Worm (Caenorhabditis elegans) whole organism, early embryonic: Measurements from ENCODE around the gene mks-1.

Experiments
- B0310.2 ChIP-seq: sonication (generic microtip); optimal IDR thresholded peaks from 2 replicates; lab custom pipeline; 2016; ENCODE audit warnings: mild to moderate bottlenecking, missing genetic modification characterization, missing compliant biosample characterization
- F13C5.2 ChIP-seq: sonication (generic microtip); optimal IDR thresholded peaks from 2 replicates; lab custom pipeline; 2017; ENCODE audit warnings: mild to moderate bottlenecking, missing genetic modification characterization, inconsistent platforms, missing compliant biosample characterization
- aly-1 ChIP-seq: sonication (generic microtip); optimal IDR thresholded peaks from 2 replicates; lab custom pipeline; 2016; ENCODE audit warnings: missing genetic modification characterization, missing compliant biosample characterization
- ama-1 ChIP-seq: fragments of 150-350 bp; optimal IDR thresholded peaks from 2 replicates; lab custom pipeline; 2014
- ceh-13 ChIP-seq: fragments of 200-800 bp; sonication (Bioruptor generic); optimal IDR thresholded peaks from 2 replicates; lab custom pipeline; 2018; ENCODE audit warnings: mild to moderate bottlenecking, missing genetic modification characterization, missing compliant biosample characterization
- ceh-36 ChIP-seq: sonication (generic microtip); optimal IDR thresholded peaks from 2 replicates; lab custom pipeline; 2016; ENCODE audit warnings: missing genetic modification characterization, inconsistent platforms, missing compliant biosample characterization
- ets-7 ChIP-seq: sonication (generic microtip); optimal IDR thresholded peaks from 2 replicates; lab custom pipeline; 2016; ENCODE audit warnings: missing genotype, missing genetic modification characterization, missing compliant biosample characterization
- flt-1 ChIP-seq: fragments of 200-800 bp; sonication (Bioruptor generic); IDR thresholded peaks from 2 replicates; pipeline ENCODE4 v1.3.6; 2022; ENCODE audit warnings: missing genetic modification characterization, missing compliant biosample characterization
- hmbx-1 ChIP-seq: sonication (generic microtip); optimal IDR thresholded peaks from 2 replicates; lab custom pipeline; 2016; ENCODE audit warnings: mild to moderate bottlenecking, missing genetic modification characterization, missing compliant biosample characterization
- hmg-4 ChIP-seq: fragments of 200-800 bp; sonication (Bioruptor generic); optimal IDR thresholded peaks from 2 replicates; lab custom pipeline; 2018; ENCODE audit warnings: mild to moderate bottlenecking, missing genetic modification characterization, missing compliant biosample characterization
- hnd-1 ChIP-seq: sonication (generic microtip); optimal IDR thresholded peaks from 2 replicates; lab custom pipeline; 2016; ENCODE audit warnings: missing genetic modification characterization, missing compliant biosample characterization
- pes-1 ChIP-seq: fragments of 200-800 bp; sonication (Bioruptor generic); IDR thresholded peaks from 2 replicates; pipeline ENCODE4 v1.3.6; 2022; ENCODE audit warnings: missing genetic modification reagents, missing genetic modification characterization, missing compliant biosample characterization
- scrt-1 ChIP-seq: fragments of 200-800 bp; sonication (Bioruptor generic); IDR thresholded peaks from 2 replicates; pipeline ENCODE4 v1.3.6; 2022; ENCODE audit warnings: missing genetic modification characterization, missing compliant biosample characterization
- sea-1 ChIP-seq: fragments of 200-800 bp; sonication (Bioruptor generic); conservative IDR thresholded peaks from 2 replicates; pipeline ENCODE4 v1.3.6; 2022; ENCODE audit warnings: missing genetic modification characterization, missing compliant biosample characterization
- tbx-11 ChIP-seq: fragments of 200-800 bp; sonication (Bioruptor generic); IDR thresholded peaks from 2 replicates; pipeline ENCODE4 v1.3.6; 2022; ENCODE audit warnings: missing genetic modification characterization, missing compliant biosample characterization
- tbx-37 ChIP-seq: fragments of 200-800 bp; sonication (Bioruptor generic); conservative IDR thresholded peaks from 2 replicates; pipeline ENCODE4 v1.3.6; 2022; ENCODE audit warnings: missing genetic modification reagents, missing genetic modification characterization, missing compliant biosample characterization
- tra-4 ChIP-seq: sonication (generic microtip); optimal IDR thresholded peaks from 2 replicates; lab custom pipeline; 2017; ENCODE audit warnings: missing genetic modification characterization, missing compliant biosample characterization

mks-1 gene

DNA sequence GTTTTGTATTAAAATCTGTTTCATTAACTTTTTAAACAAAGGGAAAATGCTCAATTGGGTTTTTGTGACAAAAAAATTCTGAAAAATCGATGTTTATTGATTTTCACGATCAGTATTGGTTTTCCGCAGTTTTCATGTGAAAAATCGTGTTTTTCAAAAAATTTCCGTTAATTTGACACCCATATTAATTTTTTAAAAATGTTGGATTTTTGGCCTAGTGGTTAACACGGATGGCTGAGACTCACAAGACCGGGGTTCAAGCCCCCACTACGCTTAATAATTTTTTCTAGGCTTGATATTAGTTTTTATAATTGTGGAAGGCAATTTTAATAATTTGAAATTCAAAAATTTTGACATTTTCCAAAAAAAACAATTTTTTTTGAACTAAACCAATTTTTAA is 4.6 kb downstream of the mks-1 start:
- TF ChIP-seq aly-1 (tag; lab: Kevin White, UChicago) (no peak), sea-1 (GFP tag; lab: Robert Waterston, UW) (no peak), scrt-1 (GFP tag; lab: Robert Waterston, UW) (no peak), ceh-13 (GFP tag; lab: Kevin White, UChicago) (no peak), ceh-36 (tag; lab: Kevin White, UChicago) (no peak), pes-1 (GFP tag; lab: Robert Waterston, UW) (no peak), hmg-4 (GFP tag; lab: Kevin White, UChicago) (no peak), ama-1 (lab: Kevin White, UChicago) (no peak)

ce11 chrIII:3191195-3191594 is 5.1 kb downstream of the mks-1 start, which contains the start of gene R148.8:
TSS of gene R148.8 (plus strand) at chrIII:3191495.
- TF ChIP-seq ceh-36 (tag; lab: Kevin White, UChicago), result no peak
- TF ChIP-seq sea-1 (GFP tag; lab: Robert Waterston, UW), result no peak
- TF ChIP-seq ama-1 (lab: Kevin White, UChicago), result no peak
- no peak for TF ChIP-seq ets-7
- no peak for TF ChIP-seq scrt-1 (GFP tag; lab: Robert Waterston, UW)
- TF ChIP-seq F13C5.2, result no peak
- TF ChIP-seq pes-1 (GFP tag; lab: Robert Waterston, UW), result no peak
- TF ChIP-seq tbx-11 (GFP tag; lab: Robert Waterston, UW), result no peak
- no peak for TF ChIP-seq flt-1
- TF ChIP-seq hmg-4 (GFP tag; lab: Kevin White, UChicago), result no peak
- TF ChIP-seq hnd-1 (tag; lab: Kevin White, UChicago), result no peak
- no peak for TF ChIP-seq tra-4 (tag; lab: Kevin White, UChicago)
- TF ChIP-seq tbx-37 (GFP tag; lab: Robert Waterston, UW), result no peak
- no peak for TF ChIP-seq B0310.2 (tag; lab: Kevin White, UChicago)
- no peak for TF ChIP-seq hmbx-1
- no peak for TF ChIP-seq aly-1 (tag; lab: Kevin White, UChicago)

DNA sequence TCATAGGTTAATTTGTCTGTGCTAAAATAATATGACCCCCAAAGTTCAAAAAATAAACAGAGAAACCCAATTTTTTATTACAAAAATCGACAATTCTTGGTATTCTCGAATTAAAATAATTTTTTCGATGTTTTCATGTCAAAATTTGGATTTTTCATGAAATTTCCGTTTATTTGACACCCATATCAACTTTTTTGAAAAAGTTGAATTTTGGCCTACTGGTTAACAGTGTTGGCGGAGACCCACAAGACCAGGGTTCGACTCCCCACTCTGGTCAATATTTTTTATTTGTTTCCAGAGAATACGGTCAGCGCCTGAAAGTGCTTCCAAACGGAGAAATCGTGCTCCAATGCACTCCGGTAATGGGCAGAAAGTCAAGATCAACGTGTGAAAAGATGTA is 5.6 kb downstream of the mks-1 start:
- no peak for TF ChIP-seq tra-4 (tag; lab: Kevin White, UChicago)
- no peak for TF ChIP-seq scrt-1 (GFP tag; lab: Robert Waterston, UW)
- TF ChIP-seq sea-1 (GFP tag; lab: Robert Waterston, UW), result no peak
- no peak for TF ChIP-seq hmbx-1
- no peak for TF ChIP-seq tbx-37 (GFP tag; lab: Robert Waterston, UW)
- no peak for TF ChIP-seq B0310.2 (tag; lab: Kevin White, UChicago)
- no peak for TF ChIP-seq ceh-13 (GFP tag; lab: Kevin White, UChicago)
- no peak for TF ChIP-seq pes-1 (GFP tag; lab: Robert Waterston, UW)

DNA sequence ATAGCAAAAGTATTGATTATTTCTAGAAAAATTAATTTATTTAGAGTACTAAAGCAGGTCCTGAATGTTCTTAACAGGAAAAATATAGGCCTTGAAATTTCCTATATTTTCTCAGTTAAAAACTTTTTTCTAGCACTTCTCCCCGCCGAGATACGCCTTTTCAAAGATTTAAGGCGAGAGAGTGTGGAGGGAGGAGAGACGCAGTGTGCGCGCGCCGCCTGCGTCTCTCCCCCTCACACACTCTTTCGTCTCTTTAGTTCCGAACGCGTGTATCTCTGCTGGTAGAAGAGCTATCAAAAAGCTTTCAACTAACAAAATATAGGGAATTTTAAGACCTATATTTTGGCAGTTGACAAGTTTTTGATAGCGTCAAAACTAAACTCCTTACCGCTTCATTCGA is 11.8 kb downstream of the mks-1 start:
- TF ChIP-seq ceh-13 (GFP tag; lab: Kevin White, UChicago), result no peak
- no peak for TF ChIP-seq B0310.2 (tag; lab: Kevin White, UChicago)
- no peak for TF ChIP-seq tbx-11 (GFP tag; lab: Robert Waterston, UW)
- no peak for TF ChIP-seq ama-1 (lab: Kevin White, UChicago)
- TF ChIP-seq pes-1 (GFP tag; lab: Robert Waterston, UW), result no peak
- no peak for TF ChIP-seq flt-1
- TF ChIP-seq ets-7, result no peak
- TF ChIP-seq hnd-1 (tag; lab: Kevin White, UChicago), result no peak
- no peak for TF ChIP-seq tra-4 (tag; lab: Kevin White, UChicago)
- no peak for TF ChIP-seq hmg-4 (GFP tag; lab: Kevin White, UChicago)
- TF ChIP-seq sea-1 (GFP tag; lab: Robert Waterston, UW), result no peak
- no peak for TF ChIP-seq aly-1 (tag; lab: Kevin White, UChicago)
- TF ChIP-seq hmbx-1, result no peak
- TF ChIP-seq F13C5.2, result no peak
- TF ChIP-seq scrt-1 (GFP tag; lab: Robert Waterston, UW), result no peak
- TF ChIP-seq ceh-36 (tag; lab: Kevin White, UChicago), result no peak
- no peak for TF ChIP-seq tbx-37 (GFP tag; lab: Robert Waterston, UW)

DNA sequence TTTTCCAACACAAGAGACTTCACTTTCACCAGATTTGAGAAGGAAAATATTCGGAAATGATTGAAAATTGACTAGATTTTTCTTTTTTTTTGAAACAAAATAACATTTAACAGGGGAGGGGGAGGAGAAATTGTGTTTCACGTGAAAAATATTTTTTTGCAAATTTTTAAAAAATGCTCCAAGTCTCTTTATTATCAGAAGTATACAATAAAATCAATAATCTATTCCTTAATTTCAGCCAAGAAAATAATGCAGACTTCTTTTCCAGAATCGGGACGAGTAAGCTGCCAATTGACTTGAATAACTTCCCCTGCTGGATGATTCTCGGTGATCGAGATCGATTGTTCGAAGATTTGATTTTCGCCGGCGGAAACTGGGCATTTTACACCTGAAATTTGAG is 12.2 kb downstream of the mks-1 start, which contains the start of gene R148.7:
Gene R148.7 (minus strand): TSS at position 101 of the 400 bp plus-strand sequence.
- TF ChIP-seq B0310.2 (tag; lab: Kevin White, UChicago), result no peak
- no peak for TF ChIP-seq pes-1 (GFP tag; lab: Robert Waterston, UW)
- TF ChIP-seq hmbx-1, result no peak
- no peak for TF ChIP-seq tbx-37 (GFP tag; lab: Robert Waterston, UW)
- TF ChIP-seq ceh-13 (GFP tag; lab: Kevin White, UChicago), result no peak
- TF ChIP-seq ceh-36 (tag; lab: Kevin White, UChicago), result no peak
- TF ChIP-seq hnd-1 (tag; lab: Kevin White, UChicago), result no peak
- TF ChIP-seq aly-1 (tag; lab: Kevin White, UChicago), result no peak
- TF ChIP-seq ets-7, result no peak
- no peak for TF ChIP-seq ama-1 (lab: Kevin White, UChicago)
- no peak for TF ChIP-seq sea-1 (GFP tag; lab: Robert Waterston, UW)
- no peak for TF ChIP-seq tra-4 (tag; lab: Kevin White, UChicago)
- TF ChIP-seq F13C5.2, result no peak
- TF ChIP-seq hmg-4 (GFP tag; lab: Kevin White, UChicago), result no peak
- no peak for TF ChIP-seq flt-1
- TF ChIP-seq scrt-1 (GFP tag; lab: Robert Waterston, UW), result no peak
- no peak for TF ChIP-seq tbx-11 (GFP tag; lab: Robert Waterston, UW)

DNA sequence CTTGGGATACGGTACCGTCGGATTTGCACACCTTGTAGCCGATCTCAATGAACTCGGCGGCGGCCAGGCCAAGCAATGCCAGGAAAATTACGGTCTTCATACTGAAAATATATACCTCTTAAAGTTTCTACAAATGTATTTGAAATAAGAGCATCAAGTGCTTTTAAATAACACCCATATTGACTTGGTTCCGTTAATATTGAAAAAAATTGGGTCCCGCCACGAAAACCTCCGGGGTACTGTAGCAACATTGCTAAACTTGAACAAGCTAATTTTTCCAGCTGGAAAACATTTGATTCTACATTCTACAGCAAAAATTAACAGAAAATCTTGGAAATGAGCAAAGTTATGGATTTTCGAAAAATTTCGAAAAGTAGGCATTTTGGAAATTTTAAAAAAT is 13.3 kb downstream of the mks-1 start, which contains the start of gene heh-1:
Gene heh-1 (minus strand): TSS at position 101 of the 400 bp plus-strand sequence.
- TF ChIP-seq sea-1 (GFP tag; lab: Robert Waterston, UW) (no peak), ceh-36 (tag; lab: Kevin White, UChicago) (no peak), ama-1 (lab: Kevin White, UChicago) (no peak), B0310.2 (tag; lab: Kevin White, UChicago) (no peak), aly-1 (tag; lab: Kevin White, UChicago) (no peak)

DNA sequence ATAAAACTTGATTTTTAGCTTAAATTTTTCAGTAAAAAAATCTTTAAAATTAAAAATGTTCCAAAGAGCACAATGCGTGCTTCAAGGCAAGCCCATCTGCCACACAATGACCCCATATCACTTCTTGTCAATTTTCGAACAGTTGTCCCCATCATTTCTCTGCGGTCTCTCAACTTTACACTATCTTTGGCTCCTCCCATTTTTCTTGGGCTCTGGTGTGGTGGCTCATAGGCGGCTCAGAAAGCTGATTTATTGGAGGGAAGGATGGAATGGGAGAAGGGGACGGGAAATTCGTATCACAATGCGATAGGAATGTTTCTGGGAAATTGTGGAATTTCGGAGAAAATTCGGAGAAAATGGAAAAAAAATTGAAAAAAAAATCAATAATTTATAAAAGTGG is 14.5 kb downstream of the mks-1 start:
- TF ChIP-seq flt-1 (no peak), hmg-4 (GFP tag; lab: Kevin White, UChicago) (no peak), sea-1 (GFP tag; lab: Robert Waterston, UW) (no peak), ceh-36 (tag; lab: Kevin White, UChicago) (no peak), F13C5.2 (no peak), tbx-11 (GFP tag; lab: Robert Waterston, UW) (no peak), ceh-13 (GFP tag; lab: Kevin White, UChicago) (no peak), tbx-37 (GFP tag; lab: Robert Waterston, UW) (no peak), aly-1 (tag; lab: Kevin White, UChicago) (no peak), B0310.2 (tag; lab: Kevin White, UChicago) (no peak), hmbx-1 (no peak), ama-1 (lab: Kevin White, UChicago) (no peak), tra-4 (tag; lab: Kevin White, UChicago) (no peak), ets-7 (no peak), pes-1 (GFP tag; lab: Robert Waterston, UW) (no peak), hnd-1 (tag; lab: Kevin White, UChicago) (no peak), scrt-1 (GFP tag; lab: Robert Waterston, UW) (no peak)
